Fruit fly (Drosophila melanogaster): ENCODE results near the gene CG9777.

The CG9777 gene

DNA sequence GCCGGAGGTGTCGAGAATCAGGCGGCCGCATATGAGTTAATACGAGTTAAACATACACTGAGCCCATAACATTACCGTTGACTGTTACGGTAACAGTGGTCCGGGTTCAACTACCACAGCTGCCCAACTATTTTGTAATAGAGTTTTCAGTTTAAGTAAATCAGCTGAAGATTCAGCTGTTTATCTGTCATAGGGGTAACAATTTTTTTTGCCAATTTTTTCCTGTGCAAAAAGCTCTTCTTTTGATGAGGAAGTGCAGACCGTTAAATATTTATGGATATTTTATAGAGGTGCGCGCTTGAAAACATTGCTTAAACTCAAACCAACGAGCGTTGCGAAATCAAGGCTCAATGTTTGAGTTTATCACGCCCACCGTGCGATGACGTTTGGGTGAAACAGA lies 50.3 kb downstream of the CG9777 start (continued):
- TF ChIP-seq Fer1 (GFP tag; optimal IDR thresholded peaks at IDR 0.05) (peak; percentile 36), CG4617 (GFP tag; optimal IDR thresholded peaks at IDR 0.05; ENCODE audit: borderline replicate concordance) (no peak), BEAF-32 (GFP tag; optimal IDR thresholded peaks at IDR 0.05) (no peak), Rfx (GFP tag; IDR thresholded peaks at IDR 0.05) (peak; percentile 19; the same call in 1 of the 2 replicates), mam (GFP tag; optimal IDR thresholded peaks at IDR 0.05) (no peak), ato (GFP tag; IDR thresholded peaks at IDR 0.05; ENCODE audit: partially characterized antibody) (no peak), croc (GFP tag; conservative IDR thresholded peaks at IDR 0.05) (no peak), lilli (GFP tag; optimal IDR thresholded peaks at IDR 0.05) (peak; percentile 8), dati (GFP tag; IDR thresholded peaks at IDR 0.05) (no peak), CG7928 (GFP tag; optimal IDR thresholded peaks at IDR 0.05) (no peak), scrt (GFP tag; optimal IDR thresholded peaks at IDR 0.05) (peak; percentile 4), gsb (GFP tag; IDR thresholded peaks at IDR 0.05) (no peak), Aef1 (GFP tag; IDR thresholded peaks at IDR 0.05) (no peak), CG18599 (GFP tag; optimal IDR thresholded peaks at IDR 0.05) (peak; percentile 57), CG7839 (tag; optimal IDR thresholded peaks at IDR 0.05) (peak; percentile 10), CG17361 (GFP tag; IDR thresholded peaks at IDR 0.05) (0 out of 3 replicates have a peak, but pooled peaks have one; percentile 15), CG2678 (tag; optimal IDR thresholded peaks at IDR 0.05) (peak; percentile 48), CG30403 (GFP tag; optimal IDR thresholded peaks at IDR 0.05) (peak; percentile 2), CG9932 (GFP tag; IDR thresholded peaks at IDR 0.05) (0 out of 2 replicates have a peak, but pooled peaks have one; percentile 16), nom (GFP tag; optimal IDR thresholded peaks at IDR 0.05) (no peak), sisA (GFP tag; IDR thresholded peaks at IDR 0.05) (no peak), Hmx (GFP tag; optimal IDR thresholded peaks at IDR 0.05) (no peak), ro (GFP tag; IDR thresholded peaks at IDR 0.05) (no peak), row (GFP tag; IDR thresholded peaks at IDR 0.05) (peak; percentile 44; the same call in 2 of the 3 replicates), CG3281 (GFP tag; optimal IDR thresholded peaks at IDR 0.05) (peak; percentile 8), Med (GFP tag) (peak; percentile 70), aop (GFP tag; IDR thresholded peaks at IDR 0.05) (no peak), CG11504 (tag; optimal IDR thresholded peaks at IDR 0.05) (peak; percentile 29), CG12769 (tag; optimal IDR thresholded peaks at IDR 0.05) (no peak), CG10147 (GFP tag; optimal IDR thresholded peaks at IDR 0.05) (peak; percentile 34), Vsx1 (GFP tag; optimal IDR thresholded peaks at IDR 0.05) (no peak), Atf6 (GFP tag; IDR thresholded peaks at IDR 0.05) (no peak), CG3726 (GFP tag; IDR thresholded peaks at IDR 0.05) (no peak), Hand (GFP tag; optimal IDR thresholded peaks at IDR 0.05) (peak; percentile 22), CG6175 (GFP tag; IDR thresholded peaks at IDR 0.05) (no peak), tio (GFP tag; optimal IDR thresholded peaks at IDR 0.05) (no peak), CG10543 (GFP tag; optimal IDR thresholded peaks at IDR 0.05) (peak; percentile 42), lab (GFP tag; optimal IDR thresholded peaks at IDR 0.05) (peak; percentile 31), CG2120 (GFP tag; optimal IDR thresholded peaks at IDR 0.05) (peak; percentile 34), CG34422 (GFP tag; IDR thresholded peaks at IDR 0.05) (no peak), Max (GFP tag; optimal IDR thresholded peaks at IDR 0.05) (no peak), hbn (GFP tag; IDR thresholded peaks at IDR 0.05; ENCODE audit: partially characterized antibody) (no peak), Pdp1 (GFP tag; optimal IDR thresholded peaks at IDR 0.05) (no peak), CG7963 (GFP tag; IDR thresholded peaks at IDR 0.05; ENCODE audit: partially characterized antibody) (no peak), CG11093 (GFP tag; IDR thresholded peaks at IDR 0.05) (no peak), Meics (GFP tag; optimal IDR thresholded peaks at IDR 0.05) (peak; percentile 45)
